Fruit fly (Drosophila melanogaster) whole organism, embryonic: ENCODE data around the gene nwk.
A peak's percentile ranks its signal among the peaks of the same experiment; 100 is the strongest.

Experiments used
- BtbVII ChIP-seq: fragments of 200-800 bp; sonication (Bioruptor generic); optimal IDR thresholded peaks from 3 replicates; lab custom pipeline; 2017; ENCODE audit warnings: missing biosample characterization, mild to moderate bottlenecking, missing genetic modification characterization
- Bteb2 ChIP-seq: fragments of 200-800 bp; sonication (Bioruptor generic); optimal IDR thresholded peaks from 2 replicates; lab custom pipeline; 2016; ENCODE audit warnings: missing biosample characterization, missing genetic modification characterization
- CG12942 ChIP-seq: fragments of 200-800 bp; sonication (Bioruptor generic); optimal IDR thresholded peaks from 3 replicates; lab custom pipeline; 2016; ENCODE audit warnings: missing biosample characterization, missing genetic modification characterization
- CG13287 ChIP-seq: fragments of 200-800 bp; sonication (Bioruptor generic); IDR thresholded peaks from 2 replicates; pipeline ENCODE4 v1.3.6; 2022; ENCODE audit warnings: missing biosample characterization, missing genetic modification characterization; ENCODE audit not compliant: partially characterized antibody
- CG13424 ChIP-seq: fragments of 200-800 bp; sonication (Bioruptor generic); optimal IDR thresholded peaks from 2 replicates; lab custom pipeline; 2019; ENCODE audit warnings: missing biosample characterization, mild to moderate bottlenecking, missing genetic modification characterization, moderate library complexity
- CG14050 ChIP-seq: fragments of 200-800 bp; sonication (Bioruptor generic); IDR thresholded peaks from 3 replicates; pipeline ENCODE4 v1.3.6; 2022; ENCODE audit warnings: missing biosample characterization, missing genetic modification characterization
- CG17802 ChIP-seq: fragments of 200-800 bp; sonication (Bioruptor generic); optimal IDR thresholded peaks from 2 replicates; lab custom pipeline; 2018; ENCODE audit warnings: missing biosample characterization, mild to moderate bottlenecking, missing genetic modification characterization, moderate library complexity
- CG30431 ChIP-seq: fragments of 200-800 bp; sonication (Bioruptor generic); optimal IDR thresholded peaks from 2 replicates; lab custom pipeline; 2017; ENCODE audit warnings: missing biosample characterization, missing genetic modification characterization
- CG3163 ChIP-seq: fragments of 200-800 bp; sonication (Bioruptor generic); optimal IDR thresholded peaks from 3 replicates; lab custom pipeline; 2016; ENCODE audit warnings: missing biosample characterization, missing genetic modification characterization
- CG3838 ChIP-seq: fragments of 200-800 bp; sonication (Bioruptor generic); optimal IDR thresholded peaks from 3 replicates; lab custom pipeline; 2016; ENCODE audit warnings: missing biosample characterization, missing genetic modification characterization
- CG4424 ChIP-seq: fragments of 200-800 bp; sonication (Bioruptor generic); optimal IDR thresholded peaks from 3 replicates; lab custom pipeline; 2016; ENCODE audit warnings: missing biosample characterization, missing genetic modification characterization
- CG6272 ChIP-seq: fragments of 200-800 bp; sonication (Bioruptor generic); IDR thresholded peaks from 2 replicates; pipeline ENCODE4 v1.3.6; 2022; ENCODE audit warnings: missing biosample characterization, missing genetic modification characterization
- CG7963 ChIP-seq: fragments of 200-800 bp; sonication (Bioruptor generic); IDR thresholded peaks from 3 replicates; pipeline ENCODE4 v1.3.6; 2022; ENCODE audit warnings: missing biosample characterization, missing genetic modification characterization; ENCODE audit not compliant: partially characterized antibody
- CG8388 ChIP-seq: fragments of 200-800 bp; sonication (Bioruptor generic); optimal IDR thresholded peaks from 2 replicates; lab custom pipeline; 2019; ENCODE audit warnings: missing biosample characterization, mild to moderate bottlenecking, missing genetic modification characterization, moderate library complexity
- CG8765 ChIP-seq: fragments of 200-800 bp; sonication (Bioruptor generic); IDR thresholded peaks from 2 replicates; pipeline ENCODE4 v1.3.6; 2022; ENCODE audit warnings: missing biosample characterization, missing genetic modification characterization
- CTCF ChIP-seq: fragments of 200-800 bp; sonication (Bioruptor generic); optimal IDR thresholded peaks from 2 replicates; lab custom pipeline; 2017; ENCODE audit warnings: missing biosample characterization, mild to moderate bottlenecking, missing genetic modification characterization, moderate library complexity
- Dll ChIP-seq: fragments of 200-800 bp; sonication (Bioruptor generic); IDR thresholded peaks from 4 replicates; pipeline ENCODE4 v1.3.6; 2022; ENCODE audit warnings: missing biosample characterization, missing genetic modification characterization; ENCODE audit not compliant: partially characterized antibody
- ERR ChIP-seq: fragments of 200-800 bp; sonication (Bioruptor generic); optimal IDR thresholded peaks from 2 replicates; lab custom pipeline; 2016; ENCODE audit warnings: missing biosample characterization, missing genetic modification characterization
- Ets65A ChIP-seq: fragments of 200-800 bp; sonication (Bioruptor generic); peaks from one replicate; lab custom pipeline; 2016; ENCODE audit warnings: missing biosample characterization, missing genetic modification characterization
- Fer1 ChIP-seq: fragments of 200-800 bp; sonication (Bioruptor generic); optimal IDR thresholded peaks from 2 replicates; lab custom pipeline; 2017; ENCODE audit warnings: missing biosample characterization, mild to moderate bottlenecking, missing genetic modification characterization
- Hmx ChIP-seq: fragments of 200-800 bp; sonication (Bioruptor generic); optimal IDR thresholded peaks from 2 replicates; lab custom pipeline; 2016; ENCODE audit warnings: missing biosample characterization, missing genetic modification characterization
- NfI ChIP-seq: fragments of 200-800 bp; sonication (Bioruptor generic); optimal IDR thresholded peaks from 3 replicates; lab custom pipeline; 2018; ENCODE audit warnings: missing biosample characterization, mild to moderate bottlenecking, missing genetic modification characterization, moderate library complexity
- Rfx ChIP-seq: fragments of 200-800 bp; sonication (Bioruptor generic); IDR thresholded peaks from 2 replicates; pipeline ENCODE4 v1.3.6; 2022; ENCODE audit warnings: missing biosample characterization, missing genetic modification characterization
- Scr ChIP-seq: fragments of 200-800 bp; sonication (Bioruptor generic); IDR thresholded peaks from 2 replicates; pipeline ENCODE4 v1.3.6; 2022; ENCODE audit warnings: missing biosample characterization, missing genetic modification characterization; ENCODE audit not compliant: partially characterized antibody
- Xbp1 ChIP-seq: fragments of 200-800 bp; sonication (Bioruptor generic); optimal IDR thresholded peaks from 3 replicates; lab custom pipeline; 2016; ENCODE audit warnings: missing biosample characterization, mild to moderate bottlenecking, missing genetic modification characterization
- Xrp1 ChIP-seq: fragments of 200-800 bp; sonication (Bioruptor generic); IDR thresholded peaks from 2 replicates; pipeline ENCODE4 v1.3.6; 2022; ENCODE audit warnings: missing biosample characterization, missing genetic modification characterization
- ac ChIP-seq: fragments of 200-800 bp; sonication (Bioruptor generic); optimal IDR thresholded peaks from 3 replicates; lab custom pipeline; 2017; ENCODE audit warnings: missing biosample characterization, mild to moderate bottlenecking, missing genetic modification characterization
- amos ChIP-seq: fragments of 200-800 bp; sonication (Bioruptor generic); IDR thresholded peaks from 2 replicates; pipeline ENCODE4 v1.3.6; 2022; ENCODE audit warnings: missing biosample characterization, missing genetic modification characterization; ENCODE audit not compliant: partially characterized antibody
- cas ChIP-seq: fragments of 200-800 bp; sonication (Bioruptor generic); IDR thresholded peaks from 2 replicates; pipeline ENCODE4 v1.3.6; 2022; ENCODE audit warnings: missing biosample characterization, missing genetic modification characterization
- caup ChIP-seq: fragments of 200-800 bp; sonication (Bioruptor generic); optimal IDR thresholded peaks from 3 replicates; lab custom pipeline; 2017; ENCODE audit warnings: missing biosample characterization, mild to moderate bottlenecking, missing genetic modification characterization, moderate library complexity; ENCODE audit not compliant: severe bottlenecking
- chm ChIP-seq: fragments of 200-800 bp; sonication (Bioruptor generic); IDR thresholded peaks from 2 replicates; pipeline ENCODE4 v1.3.6; 2022; ENCODE audit warnings: missing biosample characterization, missing genetic modification characterization
- ci ChIP-seq: fragments of 200-800 bp; sonication (Bioruptor generic); IDR thresholded peaks from 3 replicates; pipeline ENCODE4 v1.3.6; 2022; ENCODE audit warnings: missing biosample characterization, missing genetic modification characterization
- dm ChIP-seq: fragments of 200-800 bp; sonication (Bioruptor generic); optimal IDR thresholded peaks from 3 replicates; lab custom pipeline; 2016; ENCODE audit warnings: missing biosample characterization, missing genetic modification characterization
- dpn ChIP-seq, 2 experiments: fragments of 200-800 bp; sonication (Bioruptor generic); optimal IDR thresholded peaks; 3 replicates each; lab custom pipeline; 2016; ENCODE audit warnings: missing biosample characterization in 2 of 2, missing genetic modification characterization in 2 of 2
- exex ChIP-seq: fragments of 200-800 bp; sonication (Bioruptor generic); optimal IDR thresholded peaks from 4 replicates; lab custom pipeline; 2018; ENCODE audit warnings: missing biosample characterization, mild to moderate bottlenecking, missing genetic modification characterization, moderate library complexity
- fu2 ChIP-seq: fragments of 200-800 bp; sonication (Bioruptor generic); optimal IDR thresholded peaks from 2 replicates; lab custom pipeline; 2016; ENCODE audit warnings: missing biosample characterization, missing genetic modification characterization
- gsb-n ChIP-seq: fragments of 200-800 bp; sonication (Bioruptor generic); optimal IDR thresholded peaks from 3 replicates; lab custom pipeline; 2018; ENCODE audit warnings: missing biosample characterization, mild to moderate bottlenecking, missing genetic modification characterization
- mld ChIP-seq: fragments of 200-800 bp; sonication (Bioruptor generic); IDR thresholded peaks from 3 replicates; pipeline ENCODE4 v1.3.6; 2022; ENCODE audit warnings: missing biosample characterization, missing genetic modification characterization; ENCODE audit not compliant: partially characterized antibody
- otp ChIP-seq: fragments of 200-800 bp; sonication (Bioruptor generic); IDR thresholded peaks from 3 replicates; pipeline ENCODE4, ENCODE4 v1.3.6; 2022; ENCODE audit warnings: missing biosample characterization, missing genetic modification characterization
- pfk ChIP-seq: fragments of 200-800 bp; sonication (Bioruptor generic); optimal IDR thresholded peaks from 2 replicates; lab custom pipeline; 2018; ENCODE audit warnings: missing biosample characterization, mild to moderate bottlenecking, missing genetic modification characterization, moderate library complexity
- prd ChIP-seq, 3 experiments: fragments of >200 bp in 2 of 3; fragments of 200-800 bp in 1 of 3; sonication (Bioruptor generic) in 1 of 3; optimal IDR thresholded peaks in 2 of 3; IDR thresholded peaks in 1 of 3; 2 replicates in 2 of 3; 3 replicates in 1 of 3; pipeline versions ENCODE4 v1.3.6 to Lab custom; 2017 to 2022; ENCODE audit warnings: missing biosample characterization in 1 of 3, missing genetic modification characterization in 1 of 3
- ranshi ChIP-seq: fragments of 200-800 bp; sonication (Bioruptor generic); IDR thresholded peaks from 2 replicates; pipeline ENCODE4 v1.3.6; 2022; ENCODE audit warnings: missing biosample characterization, missing genetic modification characterization
- rib ChIP-seq: fragments of 200-800 bp; sonication (Bioruptor generic); IDR thresholded peaks from 2 replicates; pipeline ENCODE4 v1.3.6; 2022; ENCODE audit warnings: missing biosample characterization, missing genetic modification characterization
- shn ChIP-seq: fragments of 200-800 bp; sonication (Bioruptor generic); optimal IDR thresholded peaks from 3 replicates; lab custom pipeline; 2016; ENCODE audit warnings: missing biosample characterization, missing genetic modification characterization
- slbo ChIP-seq: fragments of 200-800 bp; sonication (Bioruptor generic); IDR thresholded peaks from 2 replicates; pipeline ENCODE4 v1.3.6; 2022; ENCODE audit warnings: missing biosample characterization, missing genetic modification characterization
- slou ChIP-seq: fragments of 200-800 bp; sonication (Bioruptor generic); optimal IDR thresholded peaks from 3 replicates; lab custom pipeline; 2016; ENCODE audit warnings: missing biosample characterization, missing genetic modification characterization
- sob ChIP-seq: fragments of 200-800 bp; sonication (Bioruptor generic); IDR thresholded peaks from 2 replicates; pipeline ENCODE4 v1.3.6; 2022; ENCODE audit warnings: missing biosample characterization, missing genetic modification characterization
- sr ChIP-seq: fragments of 200-800 bp; sonication (Bioruptor generic); IDR thresholded peaks from 3 replicates; pipeline ENCODE4 v1.3.6; 2022; ENCODE audit warnings: missing biosample characterization, missing genetic modification characterization
- tx ChIP-seq: fragments of 200-800 bp; sonication (Bioruptor generic); optimal IDR thresholded peaks from 2 replicates; lab custom pipeline; 2016; ENCODE audit warnings: missing biosample characterization, missing genetic modification characterization
- wor ChIP-seq: fragments of 200-800 bp; sonication (Bioruptor generic); IDR thresholded peaks from 2 replicates; pipeline ENCODE4 v1.3.6; 2022; ENCODE audit warnings: missing biosample characterization, missing genetic modification characterization

The nwk gene

dm6 chr3L:9126888-9127689 lies 10.6 kb upstream of the nwk start (continued):
- TF ChIP-seq CG13424 (tag; lab: Kevin White, UChicago) (peak; percentile 68), ac (GFP tag; lab: Kevin White, UChicago) (no peak), dpn (GFP tag; optimal IDR thresholded peaks at IDR 0.05; lab: Kevin White, UChicago) (peak; percentile 22 to 68), BtbVII (GFP tag; lab: Kevin White, UChicago) (peak; percentile 67), caup (peak; percentile 69), slbo (GFP tag; lab: Robert Waterston, UW) (peak; percentile 71), dm (GFP tag; lab: Kevin White, UChicago) (no peak), exex (tag; lab: Kevin White, UChicago) (peak; percentile 42), Scr (GFP tag; lab: Robert Waterston, UW) (no peak), ERR (no peak), CG7963 (no peak), Ets65A (GFP tag; lab: Kevin White, UChicago) (no peak), CG8765 (GFP tag; lab: Robert Waterston, UW) (no peak), shn (GFP tag; lab: Kevin White, UChicago) (peak; percentile 6), Hmx (GFP tag; lab: Kevin White, UChicago) (peak; percentile 43), cas (GFP tag; lab: Robert Waterston, UW) (no peak), sob (0 out of 2 replicates have a peak, but pooled peaks have one; percentile 40), Rfx (GFP tag; lab: Robert Waterston, UW) (peak; percentile 66), Xrp1 (GFP tag; lab: Robert Waterston, UW) (peak; percentile 48; the same call in 1 of the 2 replicates), CG17802 (tag; lab: Kevin White, UChicago) (no peak), CG3163 (GFP tag; lab: Kevin White, UChicago) (no peak), amos (GFP tag; lab: Robert Waterston, UW) (no peak), Fer1 (GFP tag; lab: Kevin White, UChicago) (peak; percentile 81), CG12942 (GFP tag; lab: Kevin White, UChicago) (no peak), prd (optimal IDR thresholded peaks at IDR 0.05; lab: Kevin White, UChicago) (no peak), prd (GFP tag; IDR thresholded peaks at IDR 0.05; lab: Robert Waterston, UW) (peak; percentile 34; the same call in 1 of the 3 replicates), Xbp1 (peak; percentile 29), ranshi (0 out of 2 replicates have a peak, but pooled peaks have one; percentile 5), otp (GFP tag; lab: Robert Waterston, UW) (no peak), ci (GFP tag; lab: Robert Waterston, UW) (no peak), tx (GFP tag; lab: Kevin White, UChicago) (no peak), wor (GFP tag; lab: Robert Waterston, UW) (no peak), CG14050 (GFP tag; lab: Robert Waterston, UW) (no peak), NfI (GFP tag; lab: Kevin White, UChicago) (peak; percentile 62), rib (GFP tag; lab: Robert Waterston, UW) (no peak), CTCF (GFP tag; lab: Kevin White, UChicago) (no peak), CG30431 (GFP tag; lab: Kevin White, UChicago) (no peak), Bteb2 (no peak), chm (GFP tag; lab: Robert Waterston, UW) (no peak; the same call in 1 of the 2 replicates), CG13287 (GFP tag; lab: Robert Waterston, UW) (no peak), fu2 (GFP tag; lab: Kevin White, UChicago) (no peak), CG6272 (GFP tag; lab: Robert Waterston, UW) (no peak), CG3838 (GFP tag; lab: Kevin White, UChicago) (no peak), mld (GFP tag; lab: Robert Waterston, UW) (no peak), CG8388 (GFP tag; lab: Kevin White, UChicago) (peak; percentile 15), Dll (GFP tag; lab: Robert Waterston, UW) (no peak), gsb-n (tag; lab: Kevin White, UChicago) (no peak), slou (peak; percentile 46), CG4424 (no peak), pfk (no peak), sr (GFP tag; lab: Robert Waterston, UW) (peak; percentile 99)
